Fruit fly (Drosophila melanogaster): ENCODE results near the gene CG5906.

dm6 chr3L:11825560-11826153, 45.4 kb downstream of the CG5906 start, which contains the start of gene CG32095:
- TF ChIP-seq CTCF (optimal IDR thresholded peaks at IDR 0.05) (no peak), CG8478 (optimal IDR thresholded peaks at IDR 0.05) (no peak)
